Fruit fly (Drosophila melanogaster): ENCODE results near the gene I-t.
A peak's percentile ranks its signal among the peaks of the same experiment; 100 is the strongest.

I-t gene

DNA sequence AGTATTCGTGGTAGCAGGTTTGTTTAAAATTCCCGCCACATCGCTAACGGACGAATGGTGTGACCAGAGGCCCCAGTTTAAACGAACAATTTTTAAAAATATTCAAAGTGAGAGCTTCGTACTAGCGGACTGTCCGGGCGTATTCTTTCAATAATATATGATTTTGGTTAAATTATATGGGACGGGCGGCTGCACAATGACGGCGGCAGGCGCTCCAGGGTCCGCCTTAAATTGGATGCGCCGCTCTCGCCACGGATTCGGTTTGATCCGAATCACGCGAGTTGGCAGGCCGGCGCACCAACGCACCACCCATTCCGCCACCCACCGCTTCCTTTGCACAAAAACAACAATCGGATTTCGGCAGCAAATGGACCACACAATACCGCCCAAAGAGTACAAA lies 31.5 kb downstream of the I-t start, which contains the start of gene CG14721 (continued):
- TF ChIP-seq CG12104 (GFP tag; optimal IDR thresholded peaks at IDR 0.05) (no peak), CG6765 (GFP tag; optimal IDR thresholded peaks at IDR 0.05) (no peak), sr (GFP tag; IDR thresholded peaks at IDR 0.05) (no peak), CG12769 (tag; optimal IDR thresholded peaks at IDR 0.05) (no peak), H15 (GFP tag; IDR thresholded peaks at IDR 0.05) (no peak), sug (tag; optimal IDR thresholded peaks at IDR 0.05) (no peak), Usf (GFP tag; optimal IDR thresholded peaks at IDR 0.05) (no peak), salm (tag; optimal IDR thresholded peaks at IDR 0.05) (no peak), CG11560 (tag; IDR thresholded peaks at IDR 0.05) (peak; percentile 45; the same call in 1 of the 3 replicates), CG18011 (GFP tag; optimal IDR thresholded peaks at IDR 0.05) (no peak), kah (GFP tag; optimal IDR thresholded peaks at IDR 0.05) (no peak), pita (GFP tag; optimal IDR thresholded peaks at IDR 0.05) (no peak), CG7839 (tag; optimal IDR thresholded peaks at IDR 0.05) (no peak), sqz (GFP tag; optimal IDR thresholded peaks at IDR 0.05) (no peak), MESR4 (GFP tag; optimal IDR thresholded peaks at IDR 0.05) (peak; percentile 45), CG2889 (GFP tag; IDR thresholded peaks at IDR 0.05) (no peak), CG12942 (GFP tag; optimal IDR thresholded peaks at IDR 0.05) (no peak), CG32532 (GFP tag; IDR thresholded peaks at IDR 0.05) (peak; percentile 48; the same call in 1 of the 2 replicates), row (GFP tag; IDR thresholded peaks at IDR 0.05) (peak; percentile 49; the same call in 2 of the 3 replicates), shn (GFP tag; optimal IDR thresholded peaks at IDR 0.05) (peak; percentile 11), NC2β (GFP tag; optimal IDR thresholded peaks at IDR 0.05) (peak; percentile 18), Lhr (GFP tag; optimal IDR thresholded peaks at IDR 0.05) (peak; percentile 57), CG6272 (GFP tag; IDR thresholded peaks at IDR 0.05) (peak; percentile 38), lmd (GFP tag; IDR thresholded peaks at IDR 0.05) (no peak), trem (tag; optimal IDR thresholded peaks at IDR 0.05) (peak; percentile 99), CG8944 (GFP tag; optimal IDR thresholded peaks at IDR 0.05) (no peak), TFAM (GFP tag; optimal IDR thresholded peaks at IDR 0.05) (no peak), CoRest (tag; optimal IDR thresholded peaks at IDR 0.05) (peak; percentile 56), CG3163 (GFP tag; optimal IDR thresholded peaks at IDR 0.05) (no peak), Oli (tag; optimal IDR thresholded peaks at IDR 0.05) (no peak), ci (GFP tag; IDR thresholded peaks at IDR 0.05) (peak; percentile 38; the same call in 2 of the 3 replicates), zen (tag; optimal IDR thresholded peaks at IDR 0.05) (no peak), Nf-YA (GFP tag; IDR thresholded peaks at IDR 0.05) (no peak), pho (GFP tag; optimal IDR thresholded peaks at IDR 0.05) (no peak), trh (GFP tag; optimal IDR thresholded peaks at IDR 0.05) (no peak), pan (optimal IDR thresholded peaks at IDR 0.05) (no peak), pan (GFP tag; optimal IDR thresholded peaks at IDR 0.05 in 1 of 2, IDR thresholded peaks at IDR 0.05 in 1 of 2) (no peak), cato (GFP tag; optimal IDR thresholded peaks at IDR 0.05; ENCODE audit: borderline replicate concordance) (peak; percentile 0), CG13894 (tag; optimal IDR thresholded peaks at IDR 0.05) (no peak), CG4328 (GFP tag; optimal IDR thresholded peaks at IDR 0.05) (no peak), H2.0 (GFP tag; IDR thresholded peaks at IDR 0.05) (no peak), Optix (GFP tag; IDR thresholded peaks at IDR 0.05) (no peak), CG6654 (GFP tag; optimal IDR thresholded peaks at IDR 0.05) (no peak), hkb (optimal IDR thresholded peaks at IDR 0.05) (no peak), hkb (GFP tag; IDR thresholded peaks at IDR 0.05) (0 out of 2 replicates have a peak, but pooled peaks have one; percentile 17), fu2 (GFP tag; optimal IDR thresholded peaks at IDR 0.05) (no peak), CG6175 (GFP tag; IDR thresholded peaks at IDR 0.05) (no peak), zf30C (GFP tag; optimal IDR thresholded peaks at IDR 0.05) (no peak), Ada2b (GFP tag; IDR thresholded peaks at IDR 0.05) (no peak), Xrp1 (GFP tag; IDR thresholded peaks at IDR 0.05) (peak; percentile 22; the same call in 1 of the 2 replicates), fru (optimal IDR thresholded peaks at IDR 0.05) (no peak), Dll (GFP tag; IDR thresholded peaks at IDR 0.05; ENCODE audit: partially characterized antibody) (peak; percentile 71), ems (GFP tag; optimal IDR thresholded peaks at IDR 0.05) (peak; percentile 8)
